Worm (Caenorhabditis elegans) whole organism, mixed stage, embryonic: ENCODE results near the gene srx-105.

Experiments
- M03D4.4 ChIP-seq: sonication (generic microtip); optimal IDR thresholded peaks from 2 replicates; lab custom pipeline; 2017; ENCODE audit warnings: mild to moderate bottlenecking, missing genetic modification characterization, missing compliant biosample characterization
- bed-3 ChIP-seq: fragments of 200-800 bp; sonication (Bioruptor generic); optimal IDR thresholded peaks from 3 replicates; lab custom pipeline; 2018; ENCODE audit warnings: mild to moderate bottlenecking, missing genetic modification characterization, moderate library complexity, missing compliant biosample characterization
- blmp-1 ChIP-seq: fragments of 150-350 bp; optimal IDR thresholded peaks from 2 replicates; lab custom pipeline; 2014; ENCODE audit warnings: missing biosample characterization, missing genetic modification characterization
- ceh-39 ChIP-seq: fragments of 150-350 bp; optimal IDR thresholded peaks from 2 replicates; lab custom pipeline; 2014; ENCODE audit warnings: missing biosample characterization, missing genetic modification characterization
- ceh-43 ChIP-seq: fragments of 200-800 bp; sonication (Bioruptor generic); optimal IDR thresholded peaks from 2 replicates; lab custom pipeline; 2018; ENCODE audit warnings: mild to moderate bottlenecking, missing genetic modification characterization, moderate library complexity, missing compliant biosample characterization
- ces-1 ChIP-seq: fragments of 150-350 bp; optimal IDR thresholded peaks from 2 replicates; lab custom pipeline; 2014; ENCODE audit warnings: missing biosample characterization, missing genetic modification reagents, missing genetic modification characterization
- cnd-1 ChIP-seq: fragments of 200-800 bp; sonication (Bioruptor generic); optimal IDR thresholded peaks from 2 replicates; lab custom pipeline; 2018; ENCODE audit warnings: mild to moderate bottlenecking, missing genetic modification characterization, missing compliant biosample characterization
- drap-1 ChIP-seq: fragments of 200-800 bp; sonication (Bioruptor generic); optimal IDR thresholded peaks from 3 replicates; lab custom pipeline; 2018; ENCODE audit warnings: mild to moderate bottlenecking, missing genetic modification characterization, missing compliant biosample characterization
- elt-1 ChIP-seq: sonication (generic microtip); optimal IDR thresholded peaks from 2 replicates; lab custom pipeline; 2017; ENCODE audit warnings: missing genetic modification characterization, mild to moderate bottlenecking, missing compliant biosample characterization, antibody characterized with exemption, moderate library complexity, borderline replicate concordance; ENCODE audit not compliant: insufficient read depth
- elt-3 ChIP-seq: fragments of 150-350 bp; optimal IDR thresholded peaks from 2 replicates; lab custom pipeline; 2014; ENCODE audit warnings: missing biosample characterization, missing genetic modification characterization
- flh-1 ChIP-seq: fragments of 200-800 bp; sonication (Bioruptor generic); optimal IDR thresholded peaks from 2 replicates; lab custom pipeline; 2018; ENCODE audit warnings: mild to moderate bottlenecking, missing genetic modification characterization, moderate library complexity, missing compliant biosample characterization
- ham-2 ChIP-seq: fragments of 200-800 bp; sonication (Bioruptor generic); optimal IDR thresholded peaks from 2 replicates; lab custom pipeline; 2018; ENCODE audit warnings: mild to moderate bottlenecking, missing genetic modification characterization, missing compliant biosample characterization
- lin-13 ChIP-seq: fragments of 150-350 bp; optimal IDR thresholded peaks from 2 replicates; lab custom pipeline; 2014; ENCODE audit warnings: missing biosample characterization, missing genetic modification characterization
- lin-32 ChIP-seq: fragments of 200-800 bp; sonication (Bioruptor generic); optimal IDR thresholded peaks from 2 replicates; lab custom pipeline; 2018; ENCODE audit warnings: mild to moderate bottlenecking, missing genetic modification characterization, missing compliant biosample characterization
- lsy-2 ChIP-seq: fragments of 150-350 bp; optimal IDR thresholded peaks from 2 replicates; lab custom pipeline; 2014; ENCODE audit warnings: missing biosample characterization, missing genetic modification characterization
- mab-5 ChIP-seq: fragments of 150-350 bp; optimal IDR thresholded peaks from 2 replicates; lab custom pipeline; 2014; ENCODE audit warnings: missing biosample characterization, missing genetic modification characterization
- nhr-12 ChIP-seq: fragments of 150-350 bp; optimal IDR thresholded peaks from 2 replicates; lab custom pipeline; 2014; ENCODE audit warnings: missing biosample characterization, missing genetic modification characterization
- nhr-2 ChIP-seq: fragments of 150-350 bp; optimal IDR thresholded peaks from 2 replicates; lab custom pipeline; 2014; ENCODE audit warnings: missing biosample characterization, missing genetic modification characterization
- nhr-237 ChIP-seq: fragments of 150-350 bp; optimal IDR thresholded peaks from 2 replicates; lab custom pipeline; 2014; ENCODE audit warnings: missing biosample characterization, missing genetic modification characterization
- pha-4 ChIP-seq: fragments of 150-350 bp; optimal IDR thresholded peaks from 2 replicates; lab custom pipeline; 2018; ENCODE audit warnings: missing biosample characterization, missing genetic modification reagents, missing genetic modification characterization
- sem-2 ChIP-seq: fragments of 200-800 bp; sonication (Bioruptor generic); optimal IDR thresholded peaks from 2 replicates; lab custom pipeline; 2018; ENCODE audit warnings: mild to moderate bottlenecking, missing genetic modification characterization, missing compliant biosample characterization
- snpc-4 ChIP-seq: fragments of 150-350 bp; optimal IDR thresholded peaks from 2 replicates; lab custom pipeline; 2014; ENCODE audit warnings: missing biosample characterization, missing genetic modification characterization
- sptf-1 ChIP-seq: sonication (generic microtip); optimal IDR thresholded peaks from 2 replicates; lab custom pipeline; 2017; ENCODE audit warnings: mild to moderate bottlenecking, missing genetic modification characterization, moderate library complexity, missing compliant biosample characterization
- unc-120 ChIP-seq: sonication (generic microtip); optimal IDR thresholded peaks from 2 replicates; lab custom pipeline; 2017; ENCODE audit warnings: missing genetic modification characterization, missing compliant biosample characterization; ENCODE audit not compliant: poor library complexity, severe bottlenecking
- unc-39 ChIP-seq: fragments of 150-350 bp; optimal IDR thresholded peaks from 2 replicates; lab custom pipeline; 2014; ENCODE audit warnings: missing biosample characterization, missing genetic modification characterization
- zip-8 ChIP-seq: fragments of 150-350 bp; optimal IDR thresholded peaks from 2 replicates; lab custom pipeline; 2014; ENCODE audit warnings: missing biosample characterization, missing genetic modification characterization

srx-105 gene

ce11 chrII:3739647-3740046 is 38.4 kb upstream of the srx-105 start, which contains the start of gene F12E12.2:
TSS of gene F12E12.2 (plus strand) at chrII:3739947.
- TF ChIP-seq lsy-2 (tag; lab: Kevin White, UChicago): no peak
- TF ChIP-seq ces-1 (GFP tag; lab: Kevin White, UChicago): no peak
- TF ChIP-seq sem-2 (GFP tag; lab: Kevin White, UChicago): no peak
- no peak for TF ChIP-seq cnd-1 (tag; lab: Kevin White, UChicago)
- no peak for TF ChIP-seq bed-3 (GFP tag; lab: Kevin White, UChicago)
- TF ChIP-seq sptf-1 (tag; lab: Kevin White, UChicago): no peak
- TF ChIP-seq blmp-1 (tag; lab: Kevin White, UChicago): no peak
- TF ChIP-seq lin-13 (tag; lab: Kevin White, UChicago): no peak
- TF ChIP-seq snpc-4 (tag; lab: Kevin White, UChicago): no peak
- TF ChIP-seq nhr-237 (tag; lab: Kevin White, UChicago): no peak
- TF ChIP-seq pha-4 (tag; lab: Kevin White, UChicago): no peak
- no peak for TF ChIP-seq M03D4.4 (tag; lab: Kevin White, UChicago)

ce11 chrII:3736893-3737375 is 35.7 kb upstream of the srx-105 start, which contains the start of gene F12E12.6:
TSS of gene F12E12.6 (minus strand) at chrII:3736943.
- no peak for TF ChIP-seq drap-1 (GFP tag; lab: Kevin White, UChicago)
- no peak for TF ChIP-seq nhr-12
- TF ChIP-seq unc-39: no peak
- no peak for TF ChIP-seq sptf-1 (tag; lab: Kevin White, UChicago)
- no peak for TF ChIP-seq blmp-1 (tag; lab: Kevin White, UChicago)
- TF ChIP-seq zip-8 (tag; lab: Kevin White, UChicago): no peak
- TF ChIP-seq lsy-2 (tag; lab: Kevin White, UChicago): no peak

ce11 chrII:3731723-3732122 is 30.5 kb upstream of the srx-105 start, which contains the start of the genes sdz-12 and bath-31:
TSS of gene sdz-12 (minus strand) at chrII:3731823.
TSS of gene bath-31 (plus strand) at chrII:3731973.
- TF ChIP-seq ham-2 (no peak), flh-1 (GFP tag; lab: Kevin White, UChicago) (no peak), elt-1 (tag; lab: Kevin White, UChicago) (no peak), M03D4.4 (tag; lab: Kevin White, UChicago) (no peak)
- TF ChIP-seq, all 35 proteins: peak for 0

DNA sequence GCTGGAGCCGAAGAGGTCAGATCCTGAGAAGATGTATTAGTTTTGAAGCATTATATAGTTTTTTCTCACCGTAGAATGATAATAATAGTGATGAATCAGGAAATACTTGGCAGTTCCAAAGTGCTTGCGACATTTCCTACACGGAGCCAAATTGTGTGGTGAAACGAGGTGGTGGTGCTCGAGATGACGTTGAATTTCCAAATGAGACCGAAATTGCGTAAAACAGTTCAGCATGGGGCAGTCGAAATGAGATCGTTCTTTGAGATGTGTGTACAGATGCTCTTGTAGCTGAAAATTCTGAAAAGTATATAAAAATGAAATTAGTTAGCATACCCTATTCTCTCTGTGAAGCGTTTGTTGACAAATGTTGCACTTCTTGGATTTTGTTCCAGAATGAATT is 26.8 kb upstream of the srx-105 start, which contains the start of gene C46E10.8:
TSS of gene C46E10.8 (minus strand) at position 101 of the 400 bp plus-strand sequence.
- TF ChIP-seq blmp-1 (tag; lab: Kevin White, UChicago) (no peak), lin-13 (tag; lab: Kevin White, UChicago) (no peak), unc-120 (tag; lab: Kevin White, UChicago) (no peak), lin-32 (GFP tag; lab: Kevin White, UChicago) (no peak), sptf-1 (tag; lab: Kevin White, UChicago) (no peak), lsy-2 (tag; lab: Kevin White, UChicago) (no peak), unc-39 (no peak), zip-8 (tag; lab: Kevin White, UChicago) (no peak), flh-1 (GFP tag; lab: Kevin White, UChicago) (no peak), nhr-12 (no peak), nhr-2 (tag; lab: Kevin White, UChicago) (no peak), pha-4 (tag; lab: Kevin White, UChicago) (no peak), cnd-1 (tag; lab: Kevin White, UChicago) (no peak)

- TF ChIP-seq elt-1 (tag; lab: Kevin White, UChicago): no peak
- TF ChIP-seq nhr-2 (tag; lab: Kevin White, UChicago): no peak
- TF ChIP-seq ceh-43 (GFP tag; lab: Kevin White, UChicago): no peak
Measured at ce11 chrII:3724175-3724715, 23.0 kb upstream of the srx-105 start, which contains the start of gene C46E10.1. TSS of gene C46E10.1 (plus strand) at chrII:3724225.

DNA sequence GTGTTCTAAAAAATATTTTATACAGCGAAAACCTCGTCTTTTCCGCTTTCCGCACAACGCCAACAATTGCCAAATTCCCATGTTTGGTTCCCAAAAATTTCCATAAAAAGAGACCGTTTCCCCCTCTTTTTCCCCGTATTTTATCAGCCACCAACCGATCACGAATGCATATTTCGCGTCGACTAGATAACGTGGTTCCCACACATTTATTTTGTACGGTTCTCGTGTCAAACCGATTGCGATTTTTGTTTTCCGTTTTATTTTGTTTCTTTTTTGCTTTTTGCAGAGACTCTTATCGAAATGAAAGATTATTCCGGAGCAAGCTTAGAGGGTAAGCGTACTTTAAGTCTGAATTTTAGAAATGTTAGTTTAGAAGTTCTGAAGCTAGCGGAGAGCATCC is 19.8 kb upstream of the srx-105 start, which contains the start of gene C46E10.3:
TSS of gene C46E10.3 (plus strand) at position 301 of the 400 bp plus-strand sequence.
- no peak for TF ChIP-seq unc-39
- TF ChIP-seq lin-32 (GFP tag; lab: Kevin White, UChicago): no peak
- no peak for TF ChIP-seq ces-1 (GFP tag; lab: Kevin White, UChicago)
- no peak for TF ChIP-seq mab-5 (tag; lab: Kevin White, UChicago)
- no peak for TF ChIP-seq lsy-2 (tag; lab: Kevin White, UChicago)
- TF ChIP-seq unc-120 (tag; lab: Kevin White, UChicago): no peak
- TF ChIP-seq snpc-4 (tag; lab: Kevin White, UChicago): no peak
- TF ChIP-seq nhr-237 (tag; lab: Kevin White, UChicago): no peak
- TF ChIP-seq ceh-39 (tag; lab: Kevin White, UChicago): no peak
- TF ChIP-seq sptf-1 (tag; lab: Kevin White, UChicago): no peak
- TF ChIP-seq elt-3 (tag; lab: Kevin White, UChicago): no peak
- TF ChIP-seq ham-2: no peak
- no peak for TF ChIP-seq drap-1 (GFP tag; lab: Kevin White, UChicago)
- TF ChIP-seq blmp-1 (tag; lab: Kevin White, UChicago): no peak
- no peak for TF ChIP-seq cnd-1 (tag; lab: Kevin White, UChicago)
